Worm (Caenorhabditis elegans) whole organism, mixed stage, embryonic: ENCODE measurements around the gene pezo-1.

Experiments used
- M03D4.4 ChIP-seq: sonication (generic microtip); optimal IDR thresholded peaks from 2 replicates; lab custom pipeline; 2017; ENCODE audit warnings: mild to moderate bottlenecking, missing genetic modification characterization, missing compliant biosample characterization
- bed-3 ChIP-seq: fragments of 200-800 bp; sonication (Bioruptor generic); optimal IDR thresholded peaks from 3 replicates; lab custom pipeline; 2018; ENCODE audit warnings: mild to moderate bottlenecking, missing genetic modification characterization, moderate library complexity, missing compliant biosample characterization
- blmp-1 ChIP-seq: fragments of 150-350 bp; optimal IDR thresholded peaks from 2 replicates; lab custom pipeline; 2014; ENCODE audit warnings: missing biosample characterization, missing genetic modification characterization
- ceh-39 ChIP-seq: fragments of 150-350 bp; optimal IDR thresholded peaks from 2 replicates; lab custom pipeline; 2014; ENCODE audit warnings: missing biosample characterization, missing genetic modification characterization
- ceh-43 ChIP-seq: fragments of 200-800 bp; sonication (Bioruptor generic); optimal IDR thresholded peaks from 2 replicates; lab custom pipeline; 2018; ENCODE audit warnings: mild to moderate bottlenecking, missing genetic modification characterization, moderate library complexity, missing compliant biosample characterization
- ceh-83 ChIP-seq: fragments of 200-800 bp; sonication (Bioruptor generic); optimal IDR thresholded peaks from 2 replicates; lab custom pipeline; 2018; ENCODE audit warnings: mild to moderate bottlenecking, missing genetic modification characterization, missing compliant biosample characterization
- ces-1 ChIP-seq: fragments of 150-350 bp; optimal IDR thresholded peaks from 2 replicates; lab custom pipeline; 2014; ENCODE audit warnings: missing biosample characterization, missing genetic modification reagents, missing genetic modification characterization
- cnd-1 ChIP-seq: fragments of 200-800 bp; sonication (Bioruptor generic); optimal IDR thresholded peaks from 2 replicates; lab custom pipeline; 2018; ENCODE audit warnings: mild to moderate bottlenecking, missing genetic modification characterization, missing compliant biosample characterization
- drap-1 ChIP-seq: fragments of 200-800 bp; sonication (Bioruptor generic); optimal IDR thresholded peaks from 3 replicates; lab custom pipeline; 2018; ENCODE audit warnings: mild to moderate bottlenecking, missing genetic modification characterization, missing compliant biosample characterization
- elt-1 ChIP-seq: sonication (generic microtip); optimal IDR thresholded peaks from 2 replicates; lab custom pipeline; 2017; ENCODE audit warnings: missing genetic modification characterization, mild to moderate bottlenecking, missing compliant biosample characterization, antibody characterized with exemption, moderate library complexity, borderline replicate concordance; ENCODE audit not compliant: insufficient read depth
- hlh-1 ChIP-seq: fragments of 150-350 bp; optimal IDR thresholded peaks from 2 replicates; lab custom pipeline; 2014; ENCODE audit warnings: missing biosample characterization, missing genetic modification reagents, missing genetic modification characterization
- lin-13 ChIP-seq: fragments of 150-350 bp; optimal IDR thresholded peaks from 2 replicates; lab custom pipeline; 2014; ENCODE audit warnings: missing biosample characterization, missing genetic modification characterization
- lin-32 ChIP-seq: fragments of 200-800 bp; sonication (Bioruptor generic); optimal IDR thresholded peaks from 2 replicates; lab custom pipeline; 2018; ENCODE audit warnings: mild to moderate bottlenecking, missing genetic modification characterization, missing compliant biosample characterization
- mab-5 ChIP-seq: fragments of 150-350 bp; optimal IDR thresholded peaks from 2 replicates; lab custom pipeline; 2014; ENCODE audit warnings: missing biosample characterization, missing genetic modification characterization
- mep-1 ChIP-seq: fragments of 150-350 bp; optimal IDR thresholded peaks from 2 replicates; lab custom pipeline; 2017; ENCODE audit warnings: missing biosample characterization, missing genetic modification reagents, missing genetic modification characterization, inconsistent platforms
- mls-2 ChIP-seq: sonication (generic microtip); optimal IDR thresholded peaks from 2 replicates; lab custom pipeline; 2016; ENCODE audit warnings: mild to moderate bottlenecking, missing genetic modification characterization, moderate library complexity, missing compliant biosample characterization
- nhr-12 ChIP-seq: fragments of 150-350 bp; optimal IDR thresholded peaks from 2 replicates; lab custom pipeline; 2014; ENCODE audit warnings: missing biosample characterization, missing genetic modification characterization
- nhr-2 ChIP-seq: fragments of 150-350 bp; optimal IDR thresholded peaks from 2 replicates; lab custom pipeline; 2014; ENCODE audit warnings: missing biosample characterization, missing genetic modification characterization
- nhr-237 ChIP-seq: fragments of 150-350 bp; optimal IDR thresholded peaks from 2 replicates; lab custom pipeline; 2014; ENCODE audit warnings: missing biosample characterization, missing genetic modification characterization
- nhr-28 ChIP-seq: fragments of 150-350 bp; optimal IDR thresholded peaks from 2 replicates; lab custom pipeline; 2014; ENCODE audit warnings: missing biosample characterization, missing genetic modification characterization
- nhr-76 ChIP-seq: sonication (generic microtip); optimal IDR thresholded peaks from 2 replicates; lab custom pipeline; 2017; ENCODE audit warnings: missing biosample characterization, missing genetic modification characterization
- pha-4 ChIP-seq: fragments of 150-350 bp; optimal IDR thresholded peaks from 2 replicates; lab custom pipeline; 2018; ENCODE audit warnings: missing biosample characterization, missing genetic modification reagents, missing genetic modification characterization
- sem-2 ChIP-seq: fragments of 200-800 bp; sonication (Bioruptor generic); optimal IDR thresholded peaks from 2 replicates; lab custom pipeline; 2018; ENCODE audit warnings: mild to moderate bottlenecking, missing genetic modification characterization, missing compliant biosample characterization
- snpc-4 ChIP-seq: fragments of 150-350 bp; optimal IDR thresholded peaks from 2 replicates; lab custom pipeline; 2014; ENCODE audit warnings: missing biosample characterization, missing genetic modification characterization
- unc-120 ChIP-seq: sonication (generic microtip); optimal IDR thresholded peaks from 2 replicates; lab custom pipeline; 2017; ENCODE audit warnings: missing genetic modification characterization, missing compliant biosample characterization; ENCODE audit not compliant: poor library complexity, severe bottlenecking
- unc-39 ChIP-seq: fragments of 150-350 bp; optimal IDR thresholded peaks from 2 replicates; lab custom pipeline; 2014; ENCODE audit warnings: missing biosample characterization, missing genetic modification characterization
- unc-62 ChIP-seq: fragments of 150-350 bp; optimal IDR thresholded peaks from 2 replicates; lab custom pipeline; 2014; ENCODE audit warnings: missing biosample characterization, missing genetic modification reagents, missing genetic modification characterization
- zip-8 ChIP-seq: fragments of 150-350 bp; optimal IDR thresholded peaks from 2 replicates; lab custom pipeline; 2014; ENCODE audit warnings: missing biosample characterization, missing genetic modification characterization
- ztf-11 ChIP-seq: fragments of 150-350 bp; optimal IDR thresholded peaks from 2 replicates; lab custom pipeline; 2014; ENCODE audit warnings: missing biosample characterization, missing genetic modification characterization

Gene pezo-1

DNA sequence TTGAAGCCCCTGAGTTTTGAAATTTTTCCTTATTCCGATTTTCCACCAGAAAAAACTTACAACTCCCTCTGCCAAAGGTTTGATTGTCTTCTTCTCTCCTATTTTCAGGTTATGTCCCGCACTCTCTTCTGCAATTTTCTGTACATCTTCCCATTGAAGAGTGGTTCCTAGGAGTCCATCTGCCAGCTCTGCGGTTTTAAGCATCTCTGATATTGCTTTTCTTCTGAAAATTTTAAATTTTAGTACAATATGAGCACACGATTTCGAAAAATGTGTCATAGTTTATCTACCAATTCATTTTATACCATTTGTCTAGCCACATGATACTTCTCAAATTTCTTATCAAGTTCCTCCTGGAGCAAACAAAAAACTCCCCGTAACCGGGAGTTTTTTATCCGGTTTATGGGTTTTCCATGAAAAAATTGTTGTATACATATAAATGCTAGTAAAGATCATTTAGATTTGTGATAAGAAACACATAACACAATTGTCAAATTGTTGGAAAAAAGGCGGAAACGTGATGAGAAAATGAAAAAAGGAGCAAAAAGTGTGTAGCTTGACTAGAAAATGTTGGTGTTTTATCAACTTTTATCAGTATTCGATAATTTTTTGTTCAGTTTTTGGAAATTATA is 55.3 kb downstream of the pezo-1 start:
- TF ChIP-seq ceh-39 (no peak), ztf-11 (tag; lab: Kevin White, UChicago) (no peak), nhr-2 (tag; lab: Kevin White, UChicago) (no peak)

DNA sequence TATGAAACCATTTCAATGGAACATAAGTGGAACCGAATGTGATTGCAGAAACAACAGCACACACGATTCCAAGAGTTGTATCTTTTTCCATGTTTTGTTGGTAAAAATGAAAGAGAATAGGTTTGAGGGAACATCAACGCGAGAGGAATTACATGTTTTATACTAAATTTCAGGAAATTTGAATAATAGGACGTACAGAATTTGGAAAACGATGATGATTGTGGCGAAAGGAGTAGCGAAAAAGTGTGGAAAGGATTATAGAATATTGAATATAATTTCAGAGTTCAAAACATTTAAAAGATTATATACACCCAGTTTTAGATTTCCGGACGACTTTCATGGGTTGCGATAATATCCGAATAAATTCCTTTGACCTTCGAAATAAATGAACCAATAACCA is 57.3 kb downstream of the pezo-1 start, which contains the start of gene F49C12.6:
Gene F49C12.6, minus strand, starts transcription at position 101 of the 400 bp plus-strand sequence.
- TF ChIP-seq nhr-28 (tag; lab: Kevin White, UChicago) (no peak), ceh-39 (no peak), unc-39 (tag; lab: Kevin White, UChicago) (no peak), bed-3 (GFP tag; lab: Kevin White, UChicago) (no peak), mep-1 (no peak), nhr-237 (tag; lab: Kevin White, UChicago) (no peak), lin-32 (GFP tag; lab: Kevin White, UChicago) (no peak)

DNA sequence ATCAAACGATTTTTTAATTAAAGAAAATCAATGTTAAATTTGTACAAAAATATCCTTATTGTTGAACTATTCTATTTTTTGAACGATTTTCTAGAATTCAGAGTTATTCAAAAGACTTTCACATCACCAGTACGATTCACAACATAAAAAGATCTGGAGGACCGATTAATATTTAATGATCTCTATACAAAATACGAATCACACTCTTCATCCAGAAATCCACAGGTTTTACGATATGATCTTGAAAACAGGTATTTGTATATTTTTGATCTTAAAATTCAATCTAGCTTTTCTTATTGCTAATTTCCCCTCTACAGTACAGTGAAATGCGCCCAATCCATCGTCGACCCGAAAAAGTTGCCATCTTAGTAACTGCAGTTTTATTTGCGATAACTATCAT is 61.7 kb downstream of the pezo-1 start, which contains the start of gene F49C12.5:
Gene F49C12.5, plus strand, starts transcription at position 301 of the 400 bp plus-strand sequence.
- TF ChIP-seq ceh-83 (GFP tag; lab: Kevin White, UChicago), result no peak
- no peak for TF ChIP-seq zip-8 (tag; lab: Kevin White, UChicago)

DNA sequence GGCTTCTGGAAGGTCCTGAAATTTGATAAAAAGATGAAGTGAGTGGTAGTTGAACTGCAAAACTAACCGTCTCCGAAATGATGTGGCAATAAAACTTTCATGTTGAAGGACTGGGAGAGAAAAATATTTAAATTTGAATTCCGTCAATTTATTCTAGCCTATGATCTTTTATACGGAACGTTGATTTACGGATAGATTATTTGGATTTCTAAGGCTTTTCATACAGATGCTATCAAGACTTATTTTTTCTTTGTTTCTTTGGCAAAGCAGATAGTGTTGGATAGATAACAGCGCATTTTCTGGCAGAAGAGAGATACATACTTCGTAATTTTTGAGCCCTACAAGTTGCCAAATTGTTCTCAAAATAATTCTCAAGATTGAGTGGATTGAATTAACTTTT is 62.3 kb downstream of the pezo-1 start, which contains the start of gene F49C12.4:
Gene F49C12.4, minus strand, starts transcription at position 101 of the 400 bp plus-strand sequence.
- TF ChIP-seq ceh-43 (no peak), elt-1 (tag; lab: Kevin White, UChicago) (peak; percentile 61)

DNA sequence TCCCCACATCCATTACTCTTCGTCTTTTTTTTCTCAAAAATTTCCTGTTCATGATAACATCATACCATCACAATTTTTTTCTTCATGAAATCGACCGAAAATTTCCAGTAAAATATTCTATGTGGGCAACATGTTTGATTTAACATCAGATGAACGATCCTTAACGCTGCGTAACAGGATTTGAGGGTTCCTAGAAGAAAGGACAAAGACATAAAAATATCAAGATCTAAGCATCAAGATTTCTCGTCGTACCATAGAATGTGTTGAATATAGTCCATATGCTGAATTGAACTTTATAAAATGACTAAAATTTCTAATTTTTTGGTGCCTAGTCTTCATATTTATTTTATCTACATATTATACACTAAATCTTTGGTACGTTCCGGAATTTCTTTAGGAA is 66.2 kb downstream of the pezo-1 start, which contains the start of gene F49C12.3:
Gene F49C12.3, plus strand, starts transcription at position 301 of the 400 bp plus-strand sequence.
- no peak for TF ChIP-seq snpc-4 (tag; lab: Kevin White, UChicago)
- TF ChIP-seq cnd-1 (tag; lab: Kevin White, UChicago), result no peak
- TF ChIP-seq lin-32 (GFP tag; lab: Kevin White, UChicago), result no peak
- TF ChIP-seq lin-13, result no peak
- TF ChIP-seq nhr-76 (tag; lab: Kevin White, UChicago), result no peak
- no peak for TF ChIP-seq drap-1 (GFP tag; lab: Kevin White, UChicago)
- no peak for TF ChIP-seq M03D4.4
- no peak for TF ChIP-seq sem-2
- TF ChIP-seq nhr-12 (tag; lab: Kevin White, UChicago), result no peak
- no peak for TF ChIP-seq hlh-1 (tag; lab: Kevin White, UChicago)

DNA sequence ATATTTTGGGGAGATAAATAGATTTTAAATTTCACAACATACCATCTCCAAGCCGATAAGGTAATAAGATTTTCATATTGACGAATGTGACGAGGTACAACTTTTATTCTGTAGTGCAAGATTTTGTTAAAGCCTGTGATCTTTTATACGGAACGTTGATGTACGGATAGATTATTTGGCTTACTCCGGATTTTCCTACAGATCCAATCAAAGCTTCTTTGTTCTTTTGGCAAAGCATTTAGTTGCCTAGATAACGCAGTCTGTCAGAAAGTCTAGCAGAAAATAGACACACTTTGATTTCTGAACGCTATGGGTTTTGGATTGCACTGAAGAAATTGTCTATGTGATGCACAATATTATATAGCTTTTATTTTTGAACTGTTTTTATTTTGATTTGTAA is 67.2 kb downstream of the pezo-1 start, which contains the start of gene F49C12.2:
Gene F49C12.2, minus strand, starts transcription at position 101 of the 400 bp plus-strand sequence.
- TF ChIP-seq bed-3 (GFP tag; lab: Kevin White, UChicago) (no peak), nhr-12 (tag; lab: Kevin White, UChicago) (no peak), drap-1 (GFP tag; lab: Kevin White, UChicago) (no peak), lin-32 (GFP tag; lab: Kevin White, UChicago) (no peak), unc-62 (no peak), ceh-83 (GFP tag; lab: Kevin White, UChicago) (no peak)
- TF ChIP-seq, all 35 proteins: peak for 0

DNA sequence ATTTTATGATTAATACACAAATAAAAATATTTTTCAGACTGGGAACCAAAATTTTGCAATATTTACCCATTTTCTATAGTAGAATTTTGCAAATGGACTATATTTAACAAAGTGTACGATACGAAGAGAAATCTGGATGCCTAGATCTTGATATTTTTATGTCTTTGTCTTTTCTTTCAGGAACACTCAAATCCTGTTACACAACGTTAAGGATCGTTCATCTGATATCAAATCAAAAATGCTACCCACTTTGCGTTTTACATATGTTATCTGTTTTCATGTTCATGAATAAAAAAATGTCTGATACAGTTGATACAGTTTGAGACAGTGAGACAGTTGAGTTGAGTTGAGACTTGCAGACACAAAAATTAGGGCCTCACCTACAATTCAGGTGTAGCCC is 70.0 kb downstream of the pezo-1 start, which contains the start of gene F49C12.1:
Gene F49C12.1, minus strand, starts transcription at position 70 of the 400 bp plus-strand sequence.
- no peak for TF ChIP-seq mab-5 (tag; lab: Kevin White, UChicago)
- no peak for TF ChIP-seq mls-2 (tag; lab: Kevin White, UChicago)
- no peak for TF ChIP-seq elt-1 (tag; lab: Kevin White, UChicago)
- TF ChIP-seq M03D4.4, result no peak
- TF ChIP-seq ceh-39, result no peak
- TF ChIP-seq ces-1 (GFP tag; lab: Kevin White, UChicago), result no peak
- no peak for TF ChIP-seq pha-4 (tag; lab: Kevin White, UChicago)
- TF ChIP-seq drap-1 (GFP tag; lab: Kevin White, UChicago), result no peak
- TF ChIP-seq zip-8 (tag; lab: Kevin White, UChicago), result no peak
- no peak for TF ChIP-seq nhr-2 (tag; lab: Kevin White, UChicago)
- TF ChIP-seq hlh-1 (tag; lab: Kevin White, UChicago), result no peak
- no peak for TF ChIP-seq mep-1
- TF ChIP-seq blmp-1 (tag; lab: Kevin White, UChicago), result no peak
- TF ChIP-seq unc-120 (tag; lab: Kevin White, UChicago), result no peak
- TF ChIP-seq ceh-83 (GFP tag; lab: Kevin White, UChicago), result no peak
- TF ChIP-seq nhr-12 (tag; lab: Kevin White, UChicago), result no peak
- TF ChIP-seq unc-62, result no peak
